Worm (Caenorhabditis elegans) whole organism, L4 larva: ENCODE data around the gene srp-8.

Experiments
- ZK337.2 ChIP-seq: fragments of 200-800 bp; sonication (Bioruptor generic); IDR thresholded peaks from 2 replicates; pipeline ENCODE4 v1.3.6; 2022; ENCODE audit warnings: missing genetic modification reagents, missing genetic modification characterization, missing compliant biosample characterization
- aha-1 ChIP-seq: fragments of 150-350 bp; peaks from one replicate; lab custom pipeline; 2014; ENCODE audit warnings: missing biosample characterization, missing genetic modification characterization
- ces-1 ChIP-seq: fragments of 150-350 bp; sonication (generic microtip); optimal IDR thresholded peaks from 4 replicates; lab custom pipeline; 2014; ENCODE audit warnings: missing biosample characterization, missing genetic modification reagents, missing genetic modification characterization
- dpl-1 ChIP-seq: fragments of 150-350 bp; optimal IDR thresholded peaks from 2 replicates; lab custom pipeline; 2014; ENCODE audit warnings: missing biosample characterization, missing genetic modification reagents, missing genetic modification characterization
- dve-1 ChIP-seq: sonication (generic microtip); optimal IDR thresholded peaks from 2 replicates; lab custom pipeline; 2017; ENCODE audit warnings: antibody characterized with exemption, mild to moderate bottlenecking, missing genetic modification characterization, missing compliant biosample characterization; ENCODE audit not compliant: insufficient read depth
- gei-8 ChIP-seq: fragments of 200-800 bp; sonication (Bioruptor generic); optimal IDR thresholded peaks from 2 replicates; lab custom pipeline; 2018; ENCODE audit warnings: mild to moderate bottlenecking, missing genetic modification characterization, missing compliant biosample characterization
- hif-1 ChIP-seq, 2 experiments: sonication (generic microtip); optimal IDR thresholded peaks; 2 replicates each; lab custom pipeline; 2016 to 2017; ENCODE audit warnings: missing compliant biosample characterization in 2 of 2, missing genetic modification characterization in 2 of 2, missing genetic modification reagents in 2 of 2, missing genotype in 2 of 2, mild to moderate bottlenecking in 1 of 2
- jun-1 ChIP-seq: fragments of 150-350 bp; optimal IDR thresholded peaks from 2 replicates; lab custom pipeline; 2014; ENCODE audit warnings: missing biosample characterization, missing genetic modification reagents, missing genetic modification characterization
- lin-39 ChIP-seq: fragments of 150-350 bp; optimal IDR thresholded peaks from 2 replicates; lab custom pipeline; 2014; ENCODE audit warnings: missing biosample characterization, missing genetic modification reagents, missing genetic modification characterization
- lsy-2 ChIP-seq, 2 experiments: fragments of 150-350 bp in 1 of 2; sonication (generic microtip) in 1 of 2; optimal IDR thresholded peaks; 2 replicates each; lab custom pipeline; 2014 to 2017; ENCODE audit warnings: missing biosample characterization in 2 of 2, missing genetic modification characterization in 2 of 2
- nhr-237 ChIP-seq: sonication (generic microtip); optimal IDR thresholded peaks from 2 replicates; lab custom pipeline; 2017; ENCODE audit warnings: missing biosample characterization, missing genetic modification characterization
- nhr-28 ChIP-seq: fragments of 150-350 bp; optimal IDR thresholded peaks from 2 replicates; lab custom pipeline; 2014; ENCODE audit warnings: missing biosample characterization, missing genetic modification characterization
- nhr-6 ChIP-seq: fragments of 150-350 bp; optimal IDR thresholded peaks from 2 replicates; lab custom pipeline; 2014; ENCODE audit warnings: missing biosample characterization, missing genetic modification characterization
- zag-1 ChIP-seq: fragments of 150-350 bp; optimal IDR thresholded peaks from 2 replicates; lab custom pipeline; 2014; ENCODE audit warnings: missing biosample characterization, missing genetic modification characterization

- TF ChIP-seq aha-1 (tag; lab: Kevin White, UChicago): no peak
- TF ChIP-seq nhr-6 (tag; lab: Kevin White, UChicago): no peak
- no peak for TF ChIP-seq nhr-28
- no peak for TF ChIP-seq lin-39 (tag; lab: Kevin White, UChicago)
- TF ChIP-seq jun-1 (tag; lab: Kevin White, UChicago): no peak
- TF ChIP-seq ces-1 (GFP tag; lab: Kevin White, UChicago): no peak
- no peak for TF ChIP-seq dpl-1 (GFP tag; lab: Kevin White, UChicago)
- TF ChIP-seq lsy-2 (tag; optimal IDR thresholded peaks at IDR 0.05; lab: Kevin White, UChicago): no peak
- no peak for TF ChIP-seq ZK337.2 (GFP tag; lab: Robert Waterston, UW)
- TF ChIP-seq nhr-237 (tag; lab: Kevin White, UChicago): no peak
- no peak for TF ChIP-seq dve-1 (tag; lab: Kevin White, UChicago)
- TF ChIP-seq gei-8: no peak
- TF ChIP-seq hif-1 (tag; optimal IDR thresholded peaks at IDR 0.05; lab: Kevin White, UChicago): no peak
- no peak for TF ChIP-seq zag-1 (tag; lab: Kevin White, UChicago)
Measured at ce11 chrV:8170300-8170699, 13.2 kb upstream of the srp-8 start.
